Worm (Caenorhabditis elegans) whole organism, midembryonic: Measurements from ENCODE around the gene sas-1.

Source experiments
- T22C8.4 ChIP-seq: fragments of 200-800 bp; sonication (Bioruptor generic); IDR thresholded peaks from 2 replicates; pipeline ENCODE4 v1.3.6; 2022; ENCODE audit warnings: missing genetic modification characterization, missing compliant biosample characterization
- cog-1 ChIP-seq: sonication (generic microtip); optimal IDR thresholded peaks from 2 replicates; lab custom pipeline; 2016; ENCODE audit warnings: missing genetic modification characterization, missing compliant biosample characterization
- flt-1 ChIP-seq: fragments of 200-800 bp; sonication (Bioruptor generic); IDR thresholded peaks from 2 replicates; pipeline ENCODE4 v1.3.6; 2022; ENCODE audit warnings: missing genetic modification characterization, missing compliant biosample characterization
- klf-2 ChIP-seq: fragments of 200-800 bp; sonication (Bioruptor generic); conservative IDR thresholded peaks from 2 replicates; pipeline ENCODE4 v1.3.6; 2022; ENCODE audit warnings: missing genetic modification reagents, missing genetic modification characterization, missing compliant biosample characterization
- med-1 ChIP-seq: sonication (generic microtip); optimal IDR thresholded peaks from 2 replicates; lab custom pipeline; 2017; ENCODE audit warnings: missing genetic modification characterization, mild to moderate bottlenecking, missing compliant biosample characterization, antibody characterized with exemption, missing genetic modification reagents; ENCODE audit not compliant: insufficient read depth
- ref-1 ChIP-seq: fragments of 200-800 bp; sonication (Bioruptor generic); conservative IDR thresholded peaks from 2 replicates; pipeline ENCODE4 v1.3.6; 2022; ENCODE audit warnings: missing genetic modification reagents, missing genetic modification characterization, missing compliant biosample characterization
- tab-1 ChIP-seq: fragments of 200-800 bp; sonication (Bioruptor generic); IDR thresholded peaks from 2 replicates; pipeline ENCODE4 v1.3.6; 2022; ENCODE audit warnings: missing genetic modification characterization, missing compliant biosample characterization
- ztf-23 ChIP-seq: fragments of 200-800 bp; sonication (Bioruptor generic); IDR thresholded peaks from 2 replicates; pipeline ENCODE4 v1.3.6; 2022; ENCODE audit warnings: missing genetic modification reagents, missing genetic modification characterization, missing compliant biosample characterization
- ztf-29 ChIP-seq: fragments of 200-800 bp; sonication (Bioruptor generic); IDR thresholded peaks from 2 replicates; pipeline ENCODE4 v1.3.6; 2022; ENCODE audit warnings: missing genetic modification reagents, missing genetic modification characterization, missing compliant biosample characterization

Gene sas-1

ce11 chrIII:12699194-12699593 lies at the start of gene sas-1:
Gene sas-1 (plus strand): TSS chrIII:12699494.
- TF ChIP-seq ztf-29 (GFP tag; lab: Robert Waterston, UW) (no peak), ref-1 (no peak), cog-1 (tag; lab: Kevin White, UChicago) (no peak), tab-1 (GFP tag; lab: Robert Waterston, UW) (no peak), klf-2 (no peak), T22C8.4 (GFP tag; lab: Robert Waterston, UW) (no peak), ztf-23 (no peak), med-1 (GFP tag; lab: Kevin White, UChicago) (no peak), flt-1 (GFP tag; lab: Robert Waterston, UW) (no peak)

- TF ChIP-seq klf-2 (no peak), ztf-23 (no peak), cog-1 (tag; lab: Kevin White, UChicago) (no peak), ref-1 (no peak), med-1 (GFP tag; lab: Kevin White, UChicago) (no peak), ztf-29 (GFP tag; lab: Robert Waterston, UW) (no peak)
Measured at ce11 chrIII:12651946-12652345, 47.3 kb upstream of the sas-1 start.

ce11 chrIII:12652609-12653008 lies 46.7 kb upstream of the sas-1 start:
- TF ChIP-seq ztf-23 = no peak

- TF ChIP-seq ztf-23 (no peak), ref-1 (no peak), T22C8.4 (GFP tag; lab: Robert Waterston, UW) (no peak), flt-1 (GFP tag; lab: Robert Waterston, UW) (no peak), ztf-29 (GFP tag; lab: Robert Waterston, UW) (no peak), klf-2 (no peak), med-1 (GFP tag; lab: Kevin White, UChicago) (no peak), cog-1 (tag; lab: Kevin White, UChicago) (no peak), tab-1 (GFP tag; lab: Robert Waterston, UW) (no peak)
Measured at ce11 chrIII:12658649-12659048, 40.6 kb upstream of the sas-1 start.

- TF ChIP-seq ztf-23 (no peak), ref-1 (no peak), med-1 (GFP tag; lab: Kevin White, UChicago) (no peak), cog-1 (tag; lab: Kevin White, UChicago) (no peak), tab-1 (GFP tag; lab: Robert Waterston, UW) (no peak), flt-1 (GFP tag; lab: Robert Waterston, UW) (no peak), klf-2 (no peak), ztf-29 (GFP tag; lab: Robert Waterston, UW) (no peak), T22C8.4 (GFP tag; lab: Robert Waterston, UW) (no peak)
Measured at ce11 chrIII:12662186-12662585, 37.1 kb upstream of the sas-1 start, which contains the start of gene tpst-1. Gene tpst-1 (minus strand): TSS chrIII:12662286.

ce11 chrIII:12668821-12669220 lies 30.5 kb upstream of the sas-1 start:
- no peak for TF ChIP-seq cog-1 (tag; lab: Kevin White, UChicago)
- no peak for TF ChIP-seq ref-1
- no peak for TF ChIP-seq T22C8.4 (GFP tag; lab: Robert Waterston, UW)
- no peak for TF ChIP-seq ztf-29 (GFP tag; lab: Robert Waterston, UW)
- TF ChIP-seq flt-1 (GFP tag; lab: Robert Waterston, UW) = no peak
- TF ChIP-seq med-1 (GFP tag; lab: Kevin White, UChicago) = no peak
- no peak for TF ChIP-seq tab-1 (GFP tag; lab: Robert Waterston, UW)
- TF ChIP-seq ztf-23 = no peak
- no peak for TF ChIP-seq klf-2

- TF ChIP-seq ztf-23 (peak; percentile 69; the same call in 1 of the 2 replicates), ztf-29 (GFP tag; lab: Robert Waterston, UW) (no peak), klf-2 (no peak), cog-1 (tag; lab: Kevin White, UChicago) (no peak), tab-1 (GFP tag; lab: Robert Waterston, UW) (no peak), flt-1 (GFP tag; lab: Robert Waterston, UW) (0 out of 2 replicates have a peak, but pooled peaks have one; percentile 21), ref-1 (no peak), T22C8.4 (GFP tag; lab: Robert Waterston, UW) (no peak), med-1 (GFP tag; lab: Kevin White, UChicago) (no peak)
Measured at ce11 chrIII:12673382-12673970, 25.8 kb upstream of the sas-1 start, which contains the start of the genes taf-7.2 and elpc-2. Gene taf-7.2 (minus strand): TSS chrIII:12673423. Gene elpc-2 (plus strand): TSS chrIII:12673677.

ce11 chrIII:12680266-12680665 lies 19.0 kb upstream of the sas-1 start:
- TF ChIP-seq cog-1 (tag; lab: Kevin White, UChicago) (no peak), klf-2 (no peak), T22C8.4 (GFP tag; lab: Robert Waterston, UW) (no peak), tab-1 (GFP tag; lab: Robert Waterston, UW) (no peak), flt-1 (GFP tag; lab: Robert Waterston, UW) (no peak), ztf-29 (GFP tag; lab: Robert Waterston, UW) (no peak), ztf-23 (no peak), med-1 (GFP tag; lab: Kevin White, UChicago) (no peak), ref-1 (no peak)

- peak; percentile 48; the same call in 1 of the 2 replicates for TF ChIP-seq ztf-23
- TF ChIP-seq ref-1 = no peak
Measured at ce11 chrIII:12685372-12686298, 13.7 kb upstream of the sas-1 start.
